Fruit fly (Drosophila melanogaster) whole organism, pupa: ENCODE results near the gene CG1529.

ENCODE experiments used
- CG32121 ChIP-seq: fragments of 200-800 bp; sonication (Bioruptor generic); IDR thresholded peaks from 2 replicates; pipeline ENCODE4 v1.3.6; 2022; ENCODE audit warnings: missing biosample characterization, missing genetic modification characterization
- CG8301 ChIP-seq: fragments of 200-800 bp; sonication (Bioruptor generic); optimal IDR thresholded peaks from 2 replicates; lab custom pipeline; 2018; ENCODE audit warnings: missing biosample characterization, mild to moderate bottlenecking, missing genetic modification characterization
- CG9948 ChIP-seq: fragments of 200-800 bp; sonication (Bioruptor generic); optimal IDR thresholded peaks from 2 replicates; lab custom pipeline; 2018; ENCODE audit warnings: missing biosample characterization, mild to moderate bottlenecking, missing genetic modification characterization, moderate library complexity
- D1 ChIP-seq: fragments of 200-800 bp; sonication (Bioruptor generic); optimal IDR thresholded peaks from 2 replicates; lab custom pipeline; 2018; ENCODE audit warnings: missing biosample characterization, mild to moderate bottlenecking, missing genetic modification characterization, moderate library complexity
- EcR ChIP-seq: fragments of 200-800 bp; sonication (Bioruptor generic); optimal IDR thresholded peaks from 3 replicates; lab custom pipeline; 2019; ENCODE audit warnings: missing biosample characterization, missing genetic modification characterization, mild to moderate bottlenecking, moderate library complexity, missing genetic modification reagents
- Pif1A ChIP-seq: fragments of 200-800 bp; sonication (Bioruptor generic); optimal IDR thresholded peaks from 3 replicates; lab custom pipeline; 2016; ENCODE audit warnings: missing biosample characterization, missing genetic modification characterization
- fd96Ca ChIP-seq: fragments of 200-800 bp; sonication (Bioruptor generic); IDR thresholded peaks from 3 replicates; pipeline ENCODE4 v1.3.6; 2022; ENCODE audit warnings: missing biosample characterization, missing genetic modification characterization

dm6 chrX:21053849-21054581, 22.3 kb upstream of the CG1529 start, which contains the start of the genes Stt3A and bves:
- peak; percentile 71 for TF ChIP-seq EcR (GFP tag; lab: Kevin White, UChicago)
- peak; percentile 99 for TF ChIP-seq Pif1A
- peak; percentile 97 for TF ChIP-seq CG9948
- peak; percentile 97 for TF ChIP-seq CG32121
- TF ChIP-seq CG8301 (tag; lab: Kevin White, UChicago): peak; percentile 98
- peak; percentile 93 for TF ChIP-seq D1 (tag; lab: Kevin White, UChicago)
- peak; percentile 98 for TF ChIP-seq fd96Ca
